Worm (Caenorhabditis elegans): ENCODE measurements around the gene F09E5.16.

Gene F09E5.16

DNA sequence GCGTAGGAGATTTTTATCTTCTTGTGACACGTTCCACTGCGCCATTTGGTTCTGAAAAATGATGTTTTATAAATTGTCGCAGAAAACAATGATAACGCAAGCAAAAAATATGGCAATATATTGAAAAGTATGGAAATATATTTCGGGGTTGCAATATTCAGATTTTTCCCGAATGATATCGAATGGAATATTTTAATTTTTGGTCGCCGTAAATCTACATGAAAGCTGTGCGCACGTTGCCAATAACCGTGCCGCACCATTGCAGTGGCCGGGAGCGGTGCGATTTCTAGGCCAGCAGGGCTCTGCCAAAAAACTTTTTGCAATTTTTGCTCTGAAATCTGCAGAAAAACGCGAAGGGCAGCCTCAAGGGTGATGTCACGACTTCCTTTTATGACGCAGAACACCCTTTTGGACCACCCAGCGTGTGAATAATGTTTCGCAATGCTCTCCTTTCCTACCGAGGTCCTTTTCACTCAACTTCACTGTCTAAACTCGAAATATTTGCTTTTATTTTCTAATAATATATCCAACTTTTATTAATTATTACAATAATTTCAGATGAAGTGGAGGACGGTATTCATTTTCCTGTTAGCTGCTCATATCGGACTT lies 7.3 kb downstream of the F09E5.16 start, which contains the start of the genes F09E5.11 and bmy-1:
F09E5.11 (minus strand) TSS at position 51 of the 609 bp plus-strand sequence.
bmy-1 (plus strand) TSS at position 559 of the 609 bp plus-strand sequence.
- TF ChIP-seq pbrm-1 (GFP tag; IDR thresholded peaks at IDR 0.05) (peak; percentile 84), bed-2 (GFP tag; IDR thresholded peaks at IDR 0.05) (peak; percentile 94), let-607 (tag; optimal IDR thresholded peaks at IDR 0.05) (peak in 1 of 2 experiments; percentile 45), snpc-1.3 (tag; optimal IDR thresholded peaks at IDR 0.05; ENCODE audit: insufficient read depth) (no peak), lir-1 (GFP tag; conservative IDR thresholded peaks at IDR 0.05) (peak; percentile 86), sea-2 (GFP tag; IDR thresholded peaks at IDR 0.05) (no peak), cebp-2 (GFP tag; IDR thresholded peaks at IDR 0.05) (no peak), F10E7.11 (tag; optimal IDR thresholded peaks at IDR 0.05) (no peak), madf-3 (GFP tag; IDR thresholded peaks at IDR 0.05) (peak; percentile 87; the same call in 1 of the 2 replicates), B0019.2 (GFP tag; conservative IDR thresholded peaks at IDR 0.05) (peak; percentile 77; the same call in 1 of the 2 replicates), somi-1 (GFP tag; optimal IDR thresholded peaks at IDR 0.05) (peak; percentile 39), ceh-58 (GFP tag; IDR thresholded peaks at IDR 0.05) (no peak), bed-1 (GFP tag; IDR thresholded peaks at IDR 0.05) (0 out of 2 replicates have a peak, but pooled peaks have one; percentile 73), F49E8.2 (tag; optimal IDR thresholded peaks at IDR 0.05; ENCODE audit: insufficient read depth) (peak; percentile 16), mxl-1 (tag; optimal IDR thresholded peaks at IDR 0.05) (peak; percentile 23), ztf-3 (GFP tag; optimal IDR thresholded peaks at IDR 0.05) (no peak), aptf-2 (GFP tag; conservative IDR thresholded peaks at IDR 0.05) (peak; percentile 83), aptf-3 (GFP tag; IDR thresholded peaks at IDR 0.05) (no peak), athp-1 (tag; optimal IDR thresholded peaks at IDR 0.05) (peak; percentile 73), nfya-2 (GFP tag; IDR thresholded peaks at IDR 0.05) (no peak), T26A5.8 (tag; optimal IDR thresholded peaks at IDR 0.05) (no peak), ztf-22 (GFP tag; optimal IDR thresholded peaks at IDR 0.05) (no peak), dpff-1 (tag; optimal IDR thresholded peaks at IDR 0.05) (no peak), B0261.1 (tag; optimal IDR thresholded peaks at IDR 0.05) (peak; percentile 26), K11D2.4 (GFP tag; IDR thresholded peaks at IDR 0.05) (peak; percentile 87), K12H6.12 (tag; optimal IDR thresholded peaks at IDR 0.05) (peak; percentile 80), snpc-1.1 (tag; optimal IDR thresholded peaks at IDR 0.05; ENCODE audit: insufficient read depth) (peak; percentile 23), him-1 (tag; optimal IDR thresholded peaks at IDR 0.05) (no peak), Y53G8AR.9 (GFP tag; conservative IDR thresholded peaks at IDR 0.05) (0 out of 2 replicates have a peak, but pooled peaks have one; percentile 29), mel-28 (tag; optimal IDR thresholded peaks at IDR 0.05; ENCODE audit: borderline replicate concordance) (no peak), B0336.3 (GFP tag; IDR thresholded peaks at IDR 0.05) (peak; percentile 73), hmg-1.2 (GFP tag; IDR thresholded peaks at IDR 0.05) (peak; percentile 51; the same call in 1 of the 2 replicates), rpc-1 (optimal IDR thresholded peaks at IDR 0.05) (peak; percentile 28), rpc-1 (tag; optimal IDR thresholded peaks at IDR 0.05) (no peak), Y56A3A.18 (GFP tag; IDR thresholded peaks at IDR 0.05) (no peak), ztf-25 (GFP tag; IDR thresholded peaks at IDR 0.05) (peak; percentile 91), dox-1 (GFP tag; IDR thresholded peaks at IDR 0.05) (peak; percentile 96), B0035.1 (tag; optimal IDR thresholded peaks at IDR 0.05) (peak; percentile 9), F37B4.10 (GFP tag; IDR thresholded peaks at IDR 0.05) (no peak), ceh-27 (GFP tag; optimal IDR thresholded peaks at IDR 0.05) (peak; percentile 91), lsy-27 (tag; optimal IDR thresholded peaks at IDR 0.05; ENCODE audit: borderline replicate concordance, insufficient read depth) (no peak), madf-8 (GFP tag; conservative IDR thresholded peaks at IDR 0.05) (peak; percentile 60), ZK185.1 (tag; optimal IDR thresholded peaks at IDR 0.05; ENCODE audit: poor library complexity, severe bottlenecking) (peak; percentile 80), fkh-3 (tag; optimal IDR thresholded peaks at IDR 0.05) (no peak), Y53F4B.3 (GFP tag; IDR thresholded peaks at IDR 0.05) (no peak), dpl-1 (GFP tag; optimal IDR thresholded peaks at IDR 0.05) (no peak), mcd-1 (GFP tag; IDR thresholded peaks at IDR 0.05) (peak; percentile 84)
